Worm (Caenorhabditis elegans) whole organism, L4 larva: ENCODE measurements around the gene dpf-1.

Experiments used
- F26F4.8 ChIP-seq: fragments of 200-800 bp; sonication (Bioruptor generic); conservative IDR thresholded peaks from 2 replicates; pipeline ENCODE4 v1.3.6; 2022; ENCODE audit warnings: missing genetic modification characterization, missing compliant biosample characterization
- F49E8.2 ChIP-seq: sonication (generic microtip); optimal IDR thresholded peaks from 2 replicates; lab custom pipeline; 2016; ENCODE audit warnings: missing compliant biosample characterization, mild to moderate bottlenecking, missing genetic modification characterization, borderline replicate concordance
- Y105C5A.15 ChIP-seq: fragments of 200-800 bp; sonication (Bioruptor generic); IDR thresholded peaks from 2 replicates; pipeline ENCODE4 v1.3.6; 2022; ENCODE audit warnings: missing genetic modification characterization, missing compliant biosample characterization
- Y75B8A.6 ChIP-seq: fragments of 200-800 bp; sonication (Bioruptor generic); IDR thresholded peaks from 2 replicates; pipeline ENCODE4 v1.3.6; 2022; ENCODE audit warnings: missing genetic modification reagents, missing genetic modification characterization, missing compliant biosample characterization
- ZK337.2 ChIP-seq: fragments of 200-800 bp; sonication (Bioruptor generic); IDR thresholded peaks from 2 replicates; pipeline ENCODE4 v1.3.6; 2022; ENCODE audit warnings: missing genetic modification reagents, missing genetic modification characterization, missing compliant biosample characterization
- aha-1 ChIP-seq: fragments of 150-350 bp; peaks from one replicate; lab custom pipeline; 2014; ENCODE audit warnings: missing biosample characterization, missing genetic modification characterization
- ces-1 ChIP-seq: fragments of 150-350 bp; sonication (generic microtip); optimal IDR thresholded peaks from 4 replicates; lab custom pipeline; 2014; ENCODE audit warnings: missing biosample characterization, missing genetic modification reagents, missing genetic modification characterization
- cey-2 ChIP-seq: sonication (generic microtip); optimal IDR thresholded peaks from 3 replicates; lab custom pipeline; 2017; ENCODE audit warnings: missing genetic modification characterization, mild to moderate bottlenecking, missing compliant biosample characterization, antibody characterized with exemption, borderline replicate concordance; ENCODE audit not compliant: insufficient read depth
- daf-16 ChIP-seq, 3 experiments: sonication (generic microtip); optimal IDR thresholded peaks; 2 replicates each; lab custom pipeline; 2016 to 2017; ENCODE audit warnings: missing genetic modification characterization in 3 of 3, missing genetic modification reagents in 3 of 3, mild to moderate bottlenecking in 2 of 3, missing compliant biosample characterization in 2 of 3, missing biosample characterization in 1 of 3, moderate library complexity in 1 of 3
- dmd-6 ChIP-seq: fragments of 200-800 bp; sonication (Bioruptor generic); IDR thresholded peaks from 2 replicates; pipeline ENCODE4 v1.3.6; 2022; ENCODE audit warnings: missing genetic modification reagents, missing genetic modification characterization, missing compliant biosample characterization
- dve-1 ChIP-seq: sonication (generic microtip); optimal IDR thresholded peaks from 2 replicates; lab custom pipeline; 2017; ENCODE audit warnings: antibody characterized with exemption, mild to moderate bottlenecking, missing genetic modification characterization, missing compliant biosample characterization; ENCODE audit not compliant: insufficient read depth
- egl-43 ChIP-seq: fragments of 200-800 bp; sonication (Bioruptor generic); IDR thresholded peaks from 2 replicates; pipeline ENCODE4 v1.3.6; 2022; ENCODE audit warnings: missing genetic modification reagents, missing genetic modification characterization, missing compliant biosample characterization
- jun-1 ChIP-seq: fragments of 150-350 bp; optimal IDR thresholded peaks from 2 replicates; lab custom pipeline; 2014; ENCODE audit warnings: missing biosample characterization, missing genetic modification reagents, missing genetic modification characterization
- lin-39 ChIP-seq: fragments of 150-350 bp; optimal IDR thresholded peaks from 2 replicates; lab custom pipeline; 2014; ENCODE audit warnings: missing biosample characterization, missing genetic modification reagents, missing genetic modification characterization
- mxl-2 ChIP-seq: fragments of 200-800 bp; sonication (Bioruptor generic); conservative IDR thresholded peaks from 2 replicates; pipeline ENCODE4 v1.3.6; 2022; ENCODE audit warnings: missing genetic modification reagents, missing genetic modification characterization, missing compliant biosample characterization
- mxl-3 ChIP-seq: fragments of 200-800 bp; sonication (Bioruptor generic); optimal IDR thresholded peaks from 2 replicates; lab custom pipeline; 2018; ENCODE audit warnings: mild to moderate bottlenecking, missing genetic modification characterization, missing compliant biosample characterization
- nhr-25 ChIP-seq: sonication (generic microtip); optimal IDR thresholded peaks from 2 replicates; lab custom pipeline; 2017; ENCODE audit warnings: missing genetic modification characterization, mild to moderate bottlenecking, missing compliant biosample characterization, antibody characterized with exemption, moderate library complexity, borderline replicate concordance; ENCODE audit not compliant: insufficient read depth
- nhr-28 ChIP-seq: fragments of 150-350 bp; optimal IDR thresholded peaks from 2 replicates; lab custom pipeline; 2014; ENCODE audit warnings: missing biosample characterization, missing genetic modification characterization
- nhr-41 ChIP-seq: fragments of 200-800 bp; sonication (Bioruptor generic); IDR thresholded peaks from 2 replicates; pipeline ENCODE4 v1.3.6; 2022; ENCODE audit warnings: missing genetic modification reagents, missing genetic modification characterization, missing compliant biosample characterization
- nhr-48 ChIP-seq: sonication (generic microtip); optimal IDR thresholded peaks from 2 replicates; lab custom pipeline; 2016; ENCODE audit warnings: mild to moderate bottlenecking, missing genetic modification characterization, missing compliant biosample characterization
- nhr-6 ChIP-seq: fragments of 150-350 bp; optimal IDR thresholded peaks from 2 replicates; lab custom pipeline; 2014; ENCODE audit warnings: missing biosample characterization, missing genetic modification characterization
- nhr-76 ChIP-seq: fragments of 150-350 bp; optimal IDR thresholded peaks from 2 replicates; lab custom pipeline; 2014; ENCODE audit warnings: missing biosample characterization, missing genetic modification characterization
- nhr-77 ChIP-seq: fragments of 150-350 bp; optimal IDR thresholded peaks from 2 replicates; lab custom pipeline; 2014; ENCODE audit warnings: missing biosample characterization, missing genetic modification characterization
- pha-4 ChIP-seq, 2 experiments: fragments of 150-350 bp in 1 of 2; fragments of 200-800 bp in 1 of 2; sonication (Bioruptor generic) in 1 of 2; IDR thresholded peaks in 1 of 2; optimal IDR thresholded peaks in 1 of 2; 2 replicates each; pipeline versions ENCODE4 v1.3.6 to Lab custom; 2014 to 2022; ENCODE audit warnings: missing genetic modification characterization in 2 of 2, missing genetic modification reagents in 2 of 2, missing biosample characterization in 1 of 2, missing compliant biosample characterization in 1 of 2
- pqm-1 ChIP-seq: sonication (generic microtip); optimal IDR thresholded peaks from 2 replicates; lab custom pipeline; 2017; ENCODE audit warnings: missing biosample characterization, missing genetic modification characterization
- tag-97 ChIP-seq: fragments of 200-800 bp; sonication (Bioruptor generic); IDR thresholded peaks from 2 replicates; pipeline ENCODE4 v1.3.6; 2022; ENCODE audit warnings: missing genetic modification characterization, missing compliant biosample characterization
- unc-62 ChIP-seq, 3 experiments: fragments of 150-350 bp in 1 of 3; sonication (generic microtip); optimal IDR thresholded peaks in 2 of 3; peaks in 1 of 3; 1 replicate in 1 of 3; 2 replicates in 2 of 3; lab custom pipeline; 2014 to 2017; ENCODE audit warnings: missing biosample characterization in 3 of 3, missing genetic modification characterization in 3 of 3, missing genetic modification reagents in 3 of 3, missing genotype in 1 of 3
- zag-1 ChIP-seq: fragments of 150-350 bp; optimal IDR thresholded peaks from 2 replicates; lab custom pipeline; 2014; ENCODE audit warnings: missing biosample characterization, missing genetic modification characterization
- ztf-11 ChIP-seq: fragments of 150-350 bp; optimal IDR thresholded peaks from 2 replicates; lab custom pipeline; 2014; ENCODE audit warnings: missing biosample characterization, missing genetic modification characterization

Gene dpf-1

ce11 chrV:15429125-15429524 lies 42.0 kb upstream of the dpf-1 start:
- TF ChIP-seq F26F4.8 (GFP tag; lab: Robert Waterston, UW): peak; percentile 74; the same call in 1 of the 2 replicates
- TF ChIP-seq Y105C5A.15: peak; percentile 40; the same call in 1 of the 2 replicates
- peak; percentile 69; the same call in 1 of the 2 replicates for TF ChIP-seq nhr-41 (GFP tag; lab: Robert Waterston, UW)

- TF ChIP-seq Y75B8A.6 (GFP tag; lab: Robert Waterston, UW): peak; percentile 63; the same call in 1 of the 2 replicates
- 0 out of 2 replicates have a peak, but pooled peaks have one; percentile 35 for TF ChIP-seq tag-97 (GFP tag; lab: Robert Waterston, UW)
- TF ChIP-seq jun-1: no peak
- no peak for TF ChIP-seq nhr-41 (GFP tag; lab: Robert Waterston, UW)
- peak in 1 of 2 experiments; percentile 63 for TF ChIP-seq unc-62 (GFP tag; optimal IDR thresholded peaks at IDR 0.05 in 1 of 2; lab: Kevin White, UChicago)
- no peak for TF ChIP-seq unc-62 (tag; optimal IDR thresholded peaks at IDR 0.05; lab: Kevin White, UChicago)
- peak; percentile 33 for TF ChIP-seq lin-39 (tag; lab: Kevin White, UChicago)
- TF ChIP-seq cey-2 (tag; lab: Kevin White, UChicago): no peak
- TF ChIP-seq nhr-77: no peak
- TF ChIP-seq nhr-76 (tag; lab: Kevin White, UChicago): no peak
- TF ChIP-seq nhr-25 (tag; lab: Kevin White, UChicago): no peak
- 0 out of 2 replicates have a peak, but pooled peaks have one; percentile 35 for TF ChIP-seq ZK337.2 (GFP tag; lab: Robert Waterston, UW)
Observed at ce11 chrV:15431322-15432052, 39.6 kb upstream of the dpf-1 start.

- peak; percentile 26 for TF ChIP-seq dve-1 (tag; lab: Kevin White, UChicago)
- no peak for TF ChIP-seq mxl-3 (GFP tag; lab: Kevin White, UChicago)
- peak; percentile 92 for TF ChIP-seq pqm-1 (tag; lab: Kevin White, UChicago)
- TF ChIP-seq daf-16 (GFP tag; optimal IDR thresholded peaks at IDR 0.05; lab: Kevin White, UChicago): no peak
- TF ChIP-seq daf-16 (tag; optimal IDR thresholded peaks at IDR 0.05; lab: Kevin White, UChicago): peak; percentile 97
- TF ChIP-seq ztf-11 (tag; lab: Kevin White, UChicago): no peak
- TF ChIP-seq ces-1 (GFP tag; lab: Kevin White, UChicago): no peak
- TF ChIP-seq aha-1 (tag; lab: Kevin White, UChicago): peak; percentile 17
- TF ChIP-seq nhr-28 (tag; lab: Kevin White, UChicago): peak; percentile 80
- no peak for TF ChIP-seq egl-43 (GFP tag; lab: Robert Waterston, UW)
Observed at ce11 chrV:15432457-15432856, 38.7 kb upstream of the dpf-1 start, which contains the start of gene T26H5.8. Gene T26H5.8, minus strand, starts transcription at chrV:15432726.

ce11 chrV:15433654-15434053 lies 37.5 kb upstream of the dpf-1 start:
- peak; percentile 38 for TF ChIP-seq aha-1 (tag; lab: Kevin White, UChicago)
- peak; percentile 56; the same call in 1 of the 2 replicates for TF ChIP-seq mxl-2

- no peak for TF ChIP-seq Y105C5A.15
- TF ChIP-seq daf-16 (GFP tag; optimal IDR thresholded peaks at IDR 0.05; lab: Kevin White, UChicago): no peak
- TF ChIP-seq daf-16 (tag; optimal IDR thresholded peaks at IDR 0.05; lab: Kevin White, UChicago): peak; percentile 53
- TF ChIP-seq pqm-1 (tag; lab: Kevin White, UChicago): peak; percentile 57
Observed at ce11 chrV:15434647-15435046, 36.5 kb upstream of the dpf-1 start.

- peak; percentile 88 for TF ChIP-seq pqm-1 (tag; lab: Kevin White, UChicago)
- peak; percentile 51 for TF ChIP-seq dve-1 (tag; lab: Kevin White, UChicago)
- TF ChIP-seq F49E8.2 (tag; lab: Kevin White, UChicago): no peak
- peak; percentile 10 for TF ChIP-seq nhr-77
- no peak for TF ChIP-seq zag-1 (tag; lab: Kevin White, UChicago)
- TF ChIP-seq nhr-6 (tag; lab: Kevin White, UChicago): peak; percentile 66
- TF ChIP-seq nhr-28 (tag; lab: Kevin White, UChicago): peak; percentile 72
- peak; percentile 95; the same call in 1 of the 2 replicates for TF ChIP-seq dmd-6 (GFP tag; lab: Robert Waterston, UW)
- TF ChIP-seq nhr-25 (tag; lab: Kevin White, UChicago): no peak
- peak; percentile 25 for TF ChIP-seq nhr-48 (tag; lab: Kevin White, UChicago)
- TF ChIP-seq daf-16 (GFP tag; optimal IDR thresholded peaks at IDR 0.05; lab: Kevin White, UChicago): no peak
- TF ChIP-seq daf-16 (tag; optimal IDR thresholded peaks at IDR 0.05; lab: Kevin White, UChicago): peak; percentile 71
- TF ChIP-seq pha-4 (GFP tag; IDR thresholded peaks at IDR 0.05; lab: Robert Waterston, UW): no peak
- no peak for TF ChIP-seq pha-4 (tag; optimal IDR thresholded peaks at IDR 0.05; lab: Kevin White, UChicago)
- TF ChIP-seq, all 104 proteins: peak for 8
Observed at ce11 chrV:15436133-15436532, 35.0 kb upstream of the dpf-1 start.
